Worm (Caenorhabditis elegans): ENCODE data around the gene K07E8.7.
"Not testable (repeated sequence)": the region's sequence is repeated elsewhere in the genome, so short reads cannot be mapped to it uniquely, and the experiment has no call there.

ce11 chrII:593221-593620, 56.9 kb downstream of the K07E8.7 start, which contains the start of gene W08F4.1:
- not testable (repeated sequence) for TF ChIP-seq pha-4 (tag; optimal IDR thresholded peaks at IDR 0.05); unc-3 (GFP tag; conservative IDR thresholded peaks at IDR 0.05); unc-3 (tag; optimal IDR thresholded peaks at IDR 0.05); ets-4 (tag; optimal IDR thresholded peaks at IDR 0.05)

All from whole organism, late embryonic.